Worm (Caenorhabditis elegans): Measurements from ENCODE around the gene F36H12.3.

- TF ChIP-seq him-1 (tag; optimal IDR thresholded peaks at IDR 0.05) (no peak), dao-5 (tag; optimal IDR thresholded peaks at IDR 0.05) (no peak)
Observed at ce11 chrIV:5281457-5281856, 8.8 kb downstream of the F36H12.3 start.

Measured in whole organism, L4/young adult.